Fruit fly (Drosophila melanogaster): Measurements from ENCODE around the gene fwe.

dm6 chr3L:15768947-15769389, 47.2 kb downstream of the fwe start:
- TF ChIP-seq CG6854 (GFP tag; optimal IDR thresholded peaks at IDR 0.05) (no peak), Eip78C (GFP tag) (peak; percentile 65), salr (GFP tag; optimal IDR thresholded peaks at IDR 0.05) (no peak), Lpt (GFP tag; optimal IDR thresholded peaks at IDR 0.05) (no peak), Ets96B (tag; optimal IDR thresholded peaks at IDR 0.05) (peak; percentile 25), acj6 (GFP tag; optimal IDR thresholded peaks at IDR 0.05) (no peak), CG4318 (GFP tag; optimal IDR thresholded peaks at IDR 0.05) (no peak), CG15336 (GFP tag; IDR thresholded peaks at IDR 0.05) (no peak)

Data from whole organism, prepupa.